Fruit fly (Drosophila melanogaster): ENCODE data around the gene CG12395.
A peak's percentile ranks its signal among the peaks of the same experiment; 100 is the strongest.

The CG12395 gene

DNA sequence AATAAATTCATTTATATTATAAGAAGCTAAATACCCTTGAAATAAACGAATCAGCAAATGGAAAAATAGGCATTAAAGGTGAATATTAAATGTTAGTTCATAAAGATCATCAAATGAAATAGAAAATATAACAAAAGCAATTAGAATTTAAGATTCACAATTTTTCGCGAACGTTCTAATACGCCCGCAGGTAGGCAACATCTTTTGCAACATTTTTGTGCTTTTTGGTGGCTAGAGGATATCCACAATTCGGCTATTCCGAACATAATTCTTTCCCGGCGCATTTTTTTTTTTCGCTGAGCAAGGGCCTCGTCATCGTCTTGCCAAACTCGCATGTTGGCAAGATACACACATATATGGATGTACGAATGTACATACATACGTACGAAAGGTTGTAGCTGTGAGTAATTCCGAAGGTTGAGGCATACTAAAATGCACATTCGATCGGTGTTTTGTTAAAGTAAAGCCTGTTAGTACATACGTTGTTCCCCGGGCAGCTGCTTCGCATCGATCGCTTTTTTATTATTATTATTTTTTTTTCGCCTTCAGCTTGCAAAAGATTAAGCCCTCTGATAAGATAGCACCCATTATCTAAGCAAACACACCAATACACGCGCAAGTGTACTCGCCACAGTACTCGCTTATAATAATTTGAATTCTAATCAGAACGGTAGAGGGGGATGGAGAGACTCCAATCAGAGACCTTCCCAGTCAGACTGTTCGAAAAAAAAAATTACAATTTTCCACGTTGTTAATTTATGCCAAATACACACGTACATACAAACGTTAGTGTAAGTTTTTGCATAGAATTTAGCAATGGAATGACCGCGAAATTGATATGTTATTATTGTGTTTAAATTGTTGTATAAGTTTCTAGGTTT is 39.9 kb upstream of the CG12395 start (continued):
- TF ChIP-seq trem (tag; optimal IDR thresholded peaks at IDR 0.05) (no peak), Nf-YC (tag; optimal IDR thresholded peaks at IDR 0.05) (no peak), tup (GFP tag; optimal IDR thresholded peaks at IDR 0.05) (no peak), CG10366 (GFP tag; IDR thresholded peaks at IDR 0.05) (peak; percentile 15; the same call in 1 of the 2 replicates), CG7745 (tag; optimal IDR thresholded peaks at IDR 0.05) (no peak), CG14014 (GFP tag; IDR thresholded peaks at IDR 0.05) (peak; percentile 45; the same call in 1 of the 2 replicates), klu (GFP tag; IDR thresholded peaks at IDR 0.05) (no peak), danr (GFP tag; IDR thresholded peaks at IDR 0.05) (no peak), CG2199 (GFP tag; IDR thresholded peaks at IDR 0.05) (no peak), MBD-R2 (GFP tag; IDR thresholded peaks at IDR 0.05) (no peak), schlank (tag; optimal IDR thresholded peaks at IDR 0.05) (peak; percentile 14), hkb (optimal IDR thresholded peaks at IDR 0.05) (no peak), hkb (GFP tag; IDR thresholded peaks at IDR 0.05) (no peak), Eip74EF (GFP tag; optimal IDR thresholded peaks at IDR 0.05) (no peak), fd102C (GFP tag; optimal IDR thresholded peaks at IDR 0.05) (no peak), Xbp1 (GFP tag; optimal IDR thresholded peaks at IDR 0.05) (peak; percentile 21), D (optimal IDR thresholded peaks at IDR 0.05) (no peak), D (GFP tag; optimal IDR thresholded peaks at IDR 0.05) (no peak), CG4424 (GFP tag; optimal IDR thresholded peaks at IDR 0.05) (no peak), Meics (GFP tag; optimal IDR thresholded peaks at IDR 0.05) (peak; percentile 63), CG31441 (GFP tag; IDR thresholded peaks at IDR 0.05) (no peak), hth (optimal IDR thresholded peaks at IDR 0.05) (no peak), salm (tag; optimal IDR thresholded peaks at IDR 0.05) (no peak), nerfin-1 (tag; optimal IDR thresholded peaks at IDR 0.05) (no peak), Fer1 (GFP tag; optimal IDR thresholded peaks at IDR 0.05) (no peak), PHDP (tag; optimal IDR thresholded peaks at IDR 0.05) (peak; percentile 22), fd64A (GFP tag; optimal IDR thresholded peaks at IDR 0.05) (no peak), CG3838 (GFP tag; optimal IDR thresholded peaks at IDR 0.05) (no peak), Bteb2 (GFP tag; optimal IDR thresholded peaks at IDR 0.05) (no peak), CG4707 (GFP tag; optimal IDR thresholded peaks at IDR 0.05) (no peak), mld (GFP tag; IDR thresholded peaks at IDR 0.05; ENCODE audit: partially characterized antibody) (no peak), CG31224 (GFP tag; IDR thresholded peaks at IDR 0.05) (no peak), dpn (GFP tag; optimal IDR thresholded peaks at IDR 0.05) (peak in 1 of 2 experiments; percentile 32), cas (GFP tag; IDR thresholded peaks at IDR 0.05) (no peak)

DNA sequence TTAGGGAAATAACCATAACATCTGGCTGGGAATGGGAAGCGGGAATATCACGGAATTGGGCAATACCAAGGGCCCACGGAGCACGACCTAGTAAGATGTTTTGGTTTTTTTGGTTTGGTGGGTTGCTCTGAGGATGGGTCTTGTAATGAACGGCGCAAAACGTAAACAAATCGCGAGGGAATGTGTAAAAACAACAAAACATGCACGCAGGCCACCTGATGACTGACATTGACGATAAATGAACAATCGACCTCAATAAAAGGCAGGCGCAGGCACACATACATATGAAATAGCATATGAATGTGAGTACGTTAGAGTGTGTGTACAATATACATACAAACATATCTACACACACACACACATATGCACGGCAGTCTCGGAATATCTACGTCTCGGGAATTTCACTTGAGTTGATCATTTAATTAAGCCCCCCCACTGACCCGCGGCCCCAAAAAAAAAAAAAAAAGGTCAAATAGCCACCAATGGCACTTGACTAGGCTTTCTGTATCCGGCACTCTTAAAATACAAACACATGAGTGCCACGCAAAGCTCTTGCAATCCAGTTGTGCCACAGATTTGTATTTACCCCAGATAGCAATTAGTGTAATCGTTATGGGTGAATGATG is 38.1 kb upstream of the CG12395 start:
- TF ChIP-seq phol (tag; optimal IDR thresholded peaks at IDR 0.05) (no peak), Oli (tag; optimal IDR thresholded peaks at IDR 0.05) (no peak), Sox102F (GFP tag; optimal IDR thresholded peaks at IDR 0.05) (no peak), lbe (GFP tag; optimal IDR thresholded peaks at IDR 0.05) (no peak), cg (GFP tag; optimal IDR thresholded peaks at IDR 0.05) (peak; percentile 73), chinmo (GFP tag; IDR thresholded peaks at IDR 0.05; ENCODE audit: partially characterized antibody) (0 out of 4 replicates have a peak, but pooled peaks have one; percentile 53), sd (tag; optimal IDR thresholded peaks at IDR 0.05) (peak; percentile 94), dm (GFP tag; optimal IDR thresholded peaks at IDR 0.05) (no peak), lab (GFP tag; optimal IDR thresholded peaks at IDR 0.05) (peak; percentile 12), tgo (GFP tag; IDR thresholded peaks at IDR 0.05) (no peak), Atf6 (GFP tag; IDR thresholded peaks at IDR 0.05) (no peak), CG2199 (GFP tag; IDR thresholded peaks at IDR 0.05) (0 out of 3 replicates have a peak, but pooled peaks have one; percentile 32), Sin3A (optimal IDR thresholded peaks at IDR 0.05) (no peak), CG10543 (GFP tag; optimal IDR thresholded peaks at IDR 0.05) (peak; percentile 44), CG33557 (GFP tag; optimal IDR thresholded peaks at IDR 0.05) (no peak), vfl (GFP tag; optimal IDR thresholded peaks at IDR 0.05) (no peak), mam (GFP tag; optimal IDR thresholded peaks at IDR 0.05) (no peak)
